Worm (Caenorhabditis elegans) whole organism, L3 larva: Measurements from ENCODE around the gene pud-4.

Experiments
- ama-1 ChIP-seq: fragments of 150-350 bp; optimal IDR thresholded peaks from 2 replicates; lab custom pipeline; 2018
- daf-12 ChIP-seq: fragments of 150-350 bp; optimal IDR thresholded peaks from 2 replicates; lab custom pipeline; 2014; ENCODE audit warnings: missing biosample characterization, missing genetic modification reagents, missing genetic modification characterization
- elt-1 ChIP-seq: fragments of 150-350 bp; optimal IDR thresholded peaks from 2 replicates; lab custom pipeline; 2014; ENCODE audit warnings: missing biosample characterization, missing genetic modification characterization
- fos-1 ChIP-seq: fragments of 150-350 bp; optimal IDR thresholded peaks from 2 replicates; lab custom pipeline; 2014; ENCODE audit warnings: missing biosample characterization, missing genetic modification characterization
- nhr-76 ChIP-seq: fragments of 150-350 bp; sonication (generic microtip); optimal IDR thresholded peaks from 5 replicates; lab custom pipeline; 2014; ENCODE audit warnings: missing biosample characterization, missing genetic modification characterization

DNA sequence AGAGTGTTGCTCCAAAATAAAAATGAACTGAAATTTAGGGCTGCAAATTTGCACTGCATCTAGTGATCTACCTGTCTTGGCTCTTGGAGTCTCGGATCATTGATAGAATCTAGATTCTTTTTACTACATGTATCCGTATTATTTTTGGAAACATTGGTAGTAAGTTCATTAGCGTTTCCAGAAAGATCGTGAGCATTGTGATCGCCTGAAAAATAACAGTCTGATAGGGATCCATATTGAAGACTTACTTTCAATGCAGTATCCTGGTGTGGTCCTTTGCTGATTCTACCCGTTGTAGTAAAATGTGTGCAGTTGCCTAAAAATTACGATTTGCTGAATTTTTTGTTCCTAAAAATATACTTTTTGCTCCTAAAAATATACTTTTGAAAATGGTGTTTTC lies 20.1 kb upstream of the pud-4 start:
- TF ChIP-seq daf-12 (tag; lab: Kevin White, UChicago) (no peak), ama-1 (no peak), fos-1 (tag; lab: Kevin White, UChicago) (no peak), nhr-76 (tag; lab: Kevin White, UChicago) (no peak), elt-1 (tag; lab: Kevin White, UChicago) (no peak)
